Worm (Caenorhabditis elegans) whole organism, L1 larva: ENCODE results near the gene irld-64.
A peak's percentile ranks its signal among the peaks of the same experiment; 100 is the strongest.

Source experiments
- C34B4.2 ChIP-seq: sonication (generic microtip); optimal IDR thresholded peaks from 2 replicates; lab custom pipeline; 2017; ENCODE audit warnings: mild to moderate bottlenecking, missing genetic modification characterization, missing compliant biosample characterization
- F16B12.6 ChIP-seq: fragments of 150-350 bp; optimal IDR thresholded peaks from 2 replicates; lab custom pipeline; 2014; ENCODE audit warnings: missing biosample characterization, missing genetic modification characterization
- ceh-82 ChIP-seq, 3 experiments: fragments of 150-350 bp in 1 of 3; sonication (generic microtip) in 2 of 3; optimal IDR thresholded peaks; 2 replicates each; lab custom pipeline; 2014 to 2017; ENCODE audit warnings: missing biosample characterization in 3 of 3, missing genetic modification characterization in 3 of 3
- ces-1 ChIP-seq: fragments of 150-350 bp; optimal IDR thresholded peaks from 2 replicates; lab custom pipeline; 2014; ENCODE audit warnings: missing biosample characterization, missing genetic modification reagents, missing genetic modification characterization
- dsc-1 ChIP-seq: sonication (generic microtip); optimal IDR thresholded peaks from 2 replicates; lab custom pipeline; 2016; ENCODE audit warnings: mild to moderate bottlenecking, missing genetic modification characterization, missing compliant biosample characterization
- efl-1 ChIP-seq, 4 experiments: fragments of 150-350 bp; optimal IDR thresholded peaks in 3 of 4; peaks in 1 of 4; 1 replicate in 1 of 4; 2 replicates in 3 of 4; lab custom pipeline; 2014; ENCODE audit warnings: missing biosample characterization in 2 of 4, missing genetic modification characterization in 2 of 4, missing genetic modification reagents in 2 of 4
- egl-27 ChIP-seq, 2 experiments: fragments of 150-350 bp in 1 of 2; sonication (generic microtip); optimal IDR thresholded peaks; 3 replicates each; lab custom pipeline; 2017 to 2018; ENCODE audit warnings: missing biosample characterization in 2 of 2, missing genetic modification characterization in 2 of 2, missing genetic modification reagents in 2 of 2
- elt-2 ChIP-seq: sonication (generic microtip); optimal IDR thresholded peaks from 2 replicates; lab custom pipeline; 2016; ENCODE audit warnings: missing genetic modification characterization, mild to moderate bottlenecking, inconsistent platforms, missing compliant biosample characterization, missing genetic modification reagents
- fkh-4 ChIP-seq: sonication (generic microtip); optimal IDR thresholded peaks from 2 replicates; lab custom pipeline; 2016; ENCODE audit warnings: missing compliant biosample characterization, missing genetic modification characterization, borderline replicate concordance
- hlh-4 ChIP-seq: sonication (generic microtip); optimal IDR thresholded peaks from 2 replicates; lab custom pipeline; 2016; ENCODE audit warnings: mild to moderate bottlenecking, missing genetic modification characterization, missing compliant biosample characterization
- hpl-2 ChIP-seq: fragments of 150-350 bp; optimal IDR thresholded peaks from 2 replicates; lab custom pipeline; 2014; ENCODE audit warnings: missing biosample characterization, missing genetic modification reagents, missing genetic modification characterization
- isw-1 ChIP-seq: fragments of 200-800 bp; sonication (Bioruptor generic); IDR thresholded peaks from 2 replicates; pipeline ENCODE4 v1.3.6; 2022; ENCODE audit warnings: missing genetic modification characterization, missing compliant biosample characterization
- jun-1 ChIP-seq: fragments of 150-350 bp; optimal IDR thresholded peaks from 2 replicates; lab custom pipeline; 2014; ENCODE audit warnings: missing biosample characterization, missing genetic modification reagents, missing genetic modification characterization
- lin-14 ChIP-seq: fragments of 200-800 bp; sonication (Bioruptor generic); optimal IDR thresholded peaks from 2 replicates; lab custom pipeline; 2018; ENCODE audit warnings: mild to moderate bottlenecking, missing genetic modification characterization, moderate library complexity, missing compliant biosample characterization
- lin-15B ChIP-seq: fragments of 150-350 bp; sonication (generic microtip); optimal IDR thresholded peaks from 3 replicates; lab custom pipeline; 2014; ENCODE audit warnings: missing biosample characterization, missing genetic modification characterization
- lin-39 ChIP-seq: fragments of 150-350 bp; optimal IDR thresholded peaks from 2 replicates; lab custom pipeline; 2014; ENCODE audit warnings: missing biosample characterization, missing genetic modification reagents, missing genetic modification characterization
- lir-3 ChIP-seq: sonication (generic microtip); optimal IDR thresholded peaks from 2 replicates; lab custom pipeline; 2016; ENCODE audit warnings: mild to moderate bottlenecking, missing genetic modification characterization, moderate library complexity, missing compliant biosample characterization; ENCODE audit not compliant: poor library complexity
- mdl-1 ChIP-seq, 2 experiments: fragments of 150-350 bp; optimal IDR thresholded peaks; 2 replicates each; lab custom pipeline; 2014 to 2017; ENCODE audit warnings: missing biosample characterization in 2 of 2, missing genetic modification characterization in 2 of 2, inconsistent platforms in 1 of 2
- mep-1 ChIP-seq: fragments of 150-350 bp; optimal IDR thresholded peaks from 2 replicates; lab custom pipeline; 2014; ENCODE audit warnings: missing biosample characterization, missing genetic modification characterization
- nhr-20 ChIP-seq: sonication (generic microtip); optimal IDR thresholded peaks from 2 replicates; lab custom pipeline; 2016; ENCODE audit warnings: mild to moderate bottlenecking, missing genetic modification characterization, missing compliant biosample characterization
- pag-3 ChIP-seq: sonication (generic microtip); optimal IDR thresholded peaks from 2 replicates; lab custom pipeline; 2017; ENCODE audit warnings: missing genetic modification characterization, mild to moderate bottlenecking, missing compliant biosample characterization, antibody characterized with exemption, borderline replicate concordance; ENCODE audit not compliant: insufficient read depth
- pqm-1 ChIP-seq: sonication (generic microtip); optimal IDR thresholded peaks from 3 replicates; lab custom pipeline; 2017; ENCODE audit warnings: missing biosample characterization, missing genetic modification characterization
- rnt-1 ChIP-seq: sonication (generic microtip); optimal IDR thresholded peaks from 2 replicates; lab custom pipeline; 2016; ENCODE audit warnings: mild to moderate bottlenecking, missing genetic modification characterization, moderate library complexity, missing compliant biosample characterization
- skn-1 ChIP-seq: fragments of 150-350 bp; optimal IDR thresholded peaks from 2 replicates; lab custom pipeline; 2014; ENCODE audit warnings: missing biosample characterization, missing genetic modification characterization
- sptf-1 ChIP-seq: fragments of 150-350 bp; optimal IDR thresholded peaks from 2 replicates; lab custom pipeline; 2014; ENCODE audit warnings: missing biosample characterization, missing genetic modification characterization
- swsn-7 ChIP-seq: sonication (generic microtip); optimal IDR thresholded peaks from 2 replicates; lab custom pipeline; 2016; ENCODE audit warnings: missing genetic modification characterization, missing compliant biosample characterization
- tbx-2 ChIP-seq: sonication (generic microtip); optimal IDR thresholded peaks from 2 replicates; lab custom pipeline; 2016; ENCODE audit warnings: missing genetic modification characterization, missing compliant biosample characterization
- unc-30 ChIP-seq: sonication (generic microtip); optimal IDR thresholded peaks from 2 replicates; lab custom pipeline; 2017; ENCODE audit warnings: missing biosample characterization, missing genetic modification characterization
- xbp-1 ChIP-seq: sonication (generic microtip); optimal IDR thresholded peaks from 2 replicates; lab custom pipeline; 2016; ENCODE audit warnings: missing genetic modification characterization, missing compliant biosample characterization
- zag-1 ChIP-seq: fragments of 150-350 bp; optimal IDR thresholded peaks from 2 replicates; lab custom pipeline; 2014; ENCODE audit warnings: missing biosample characterization, missing genetic modification characterization

irld-64 gene

ce11 chrII:2931564-2931963 is 1.2 kb upstream of the irld-64 start:
- TF ChIP-seq efl-1 (optimal IDR thresholded peaks at IDR 0.05; lab: Kevin White, UChicago): no peak
- peak in 1 of 2 experiments; percentile 65 for TF ChIP-seq efl-1 (GFP tag; optimal IDR thresholded peaks at IDR 0.05 in 1 of 2; lab: Kevin White, UChicago)
- no peak for TF ChIP-seq sptf-1 (tag; lab: Kevin White, UChicago)
- no peak for TF ChIP-seq mdl-1 (tag; optimal IDR thresholded peaks at IDR 0.05; lab: Kevin White, UChicago)
- TF ChIP-seq C34B4.2 (tag; lab: Kevin White, UChicago): no peak
- no peak for TF ChIP-seq zag-1 (tag; lab: Kevin White, UChicago)

- TF ChIP-seq egl-27 (tag; optimal IDR thresholded peaks at IDR 0.05; lab: Kevin White, UChicago) (no peak), F16B12.6 (no peak), efl-1 (optimal IDR thresholded peaks at IDR 0.05; lab: Kevin White, UChicago) (no peak), efl-1 (GFP tag; optimal IDR thresholded peaks at IDR 0.05 in 1 of 2; lab: Kevin White, UChicago) (peak in 1 of 2 experiments; percentile 25), C34B4.2 (tag; lab: Kevin White, UChicago) (no peak)
These were observed 553 bp downstream of the irld-64 start for ce11 chrII:2929846-2930245.

- no peak for TF ChIP-seq zag-1 (tag; lab: Kevin White, UChicago)
- TF ChIP-seq jun-1 (tag; lab: Kevin White, UChicago): no peak
- no peak for TF ChIP-seq mep-1
- TF ChIP-seq pag-3 (tag; lab: Kevin White, UChicago): no peak
- TF ChIP-seq isw-1 (GFP tag; lab: Robert Waterston, UW): no peak
- no peak for TF ChIP-seq lin-15B (tag; lab: Kevin White, UChicago)
These were observed 2.9 kb downstream of the irld-64 start, which contains the start of the genes ZK355.3 and ZK355.8 for ce11 chrII:2927533-2927932. Gene ZK355.3, minus strand, starts transcription at chrII:2927633. Gene ZK355.8, plus strand, starts transcription at chrII:2927804.

- no peak for TF ChIP-seq ceh-82 (tag; optimal IDR thresholded peaks at IDR 0.05; lab: Kevin White, UChicago)
- TF ChIP-seq skn-1 (tag; lab: Kevin White, UChicago): no peak
- TF ChIP-seq hlh-4 (tag; lab: Kevin White, UChicago): no peak
- TF ChIP-seq elt-2: no peak
- no peak for TF ChIP-seq unc-30 (tag; lab: Kevin White, UChicago)
- no peak for TF ChIP-seq lin-39 (tag; lab: Kevin White, UChicago)
- TF ChIP-seq lin-15B (tag; lab: Kevin White, UChicago): no peak
- TF ChIP-seq efl-1 (optimal IDR thresholded peaks at IDR 0.05; lab: Kevin White, UChicago): no peak
- peak in 1 of 2 experiments; percentile 51 for TF ChIP-seq efl-1 (GFP tag; optimal IDR thresholded peaks at IDR 0.05 in 1 of 2; lab: Kevin White, UChicago)
- no peak for TF ChIP-seq hpl-2 (GFP tag; lab: Kevin White, UChicago)
These were observed 4.4 kb downstream of the irld-64 start for ce11 chrII:2925806-2926558.

- no peak for TF ChIP-seq efl-1 (optimal IDR thresholded peaks at IDR 0.05; lab: Kevin White, UChicago)
- TF ChIP-seq efl-1 (GFP tag; optimal IDR thresholded peaks at IDR 0.05 in 1 of 2; lab: Kevin White, UChicago): peak in 1 of 2 experiments; percentile 18
- TF ChIP-seq lin-14: no peak
- no peak for TF ChIP-seq ces-1 (GFP tag; lab: Kevin White, UChicago)
- TF ChIP-seq isw-1 (GFP tag; lab: Robert Waterston, UW): no peak
These were observed 5.4 kb downstream of the irld-64 start for ce11 chrII:2925032-2925431.

ce11 chrII:2923617-2924016 is 6.8 kb downstream of the irld-64 start, which contains the start of gene ZK355.2:
Gene ZK355.2, plus strand, starts transcription at chrII:2923917.
- no peak for TF ChIP-seq nhr-20 (tag; lab: Kevin White, UChicago)
- TF ChIP-seq pqm-1 (tag; lab: Kevin White, UChicago): peak; percentile 50

ce11 chrII:2922782-2923181 is 7.6 kb downstream of the irld-64 start:
- TF ChIP-seq fkh-4 (tag; lab: Kevin White, UChicago) (no peak), lir-3 (tag; lab: Kevin White, UChicago) (no peak), xbp-1 (tag; lab: Kevin White, UChicago) (no peak), F16B12.6 (no peak), tbx-2 (tag; lab: Kevin White, UChicago) (no peak), skn-1 (tag; lab: Kevin White, UChicago) (no peak), swsn-7 (tag; lab: Kevin White, UChicago) (no peak), dsc-1 (tag; lab: Kevin White, UChicago) (no peak), rnt-1 (tag; lab: Kevin White, UChicago) (no peak)
